Fruit fly (Drosophila melanogaster) whole organism, embryonic: ENCODE measurements around the gene opa.
A peak's percentile ranks its signal among the peaks of the same experiment; 100 is the strongest.

Experiments
- Bgb ChIP-seq: fragments of 200-800 bp; sonication (Bioruptor generic); IDR thresholded peaks from 2 replicates; pipeline ENCODE4 v1.3.6; 2022; ENCODE audit warnings: missing biosample characterization, missing genetic modification characterization; ENCODE audit not compliant: partially characterized antibody
- BtbVII ChIP-seq: fragments of 200-800 bp; sonication (Bioruptor generic); optimal IDR thresholded peaks from 3 replicates; lab custom pipeline; 2017; ENCODE audit warnings: missing biosample characterization, mild to moderate bottlenecking, missing genetic modification characterization
- CG11456 ChIP-seq: fragments of 200-800 bp; sonication (Bioruptor generic); IDR thresholded peaks from 3 replicates; pipeline ENCODE4 v1.3.6; 2022; ENCODE audit warnings: missing biosample characterization, missing genetic modification characterization
- CG13424 ChIP-seq: fragments of 200-800 bp; sonication (Bioruptor generic); optimal IDR thresholded peaks from 2 replicates; lab custom pipeline; 2019; ENCODE audit warnings: missing biosample characterization, mild to moderate bottlenecking, missing genetic modification characterization, moderate library complexity
- CG1602 ChIP-seq: fragments of 200-800 bp; sonication (Bioruptor generic); optimal IDR thresholded peaks from 3 replicates; lab custom pipeline; 2016; ENCODE audit warnings: missing biosample characterization, missing genetic modification characterization
- CG17361 ChIP-seq: fragments of 200-800 bp; sonication (Bioruptor generic); IDR thresholded peaks from 3 replicates; pipeline ENCODE4 v1.3.6; 2022; ENCODE audit warnings: missing biosample characterization, missing genetic modification characterization
- CG17829 ChIP-seq: fragments of 200-800 bp; optimal IDR thresholded peaks from 2 replicates; lab custom pipeline; 2019; ENCODE audit warnings: missing biosample characterization, mild to moderate bottlenecking, missing genetic modification characterization, moderate library complexity
- CG1792 ChIP-seq: fragments of 200-800 bp; sonication (Bioruptor generic); optimal IDR thresholded peaks from 2 replicates; lab custom pipeline; 2016; ENCODE audit warnings: missing biosample characterization, missing genetic modification characterization
- CG18476 ChIP-seq: fragments of 200-800 bp; sonication (Bioruptor generic); optimal IDR thresholded peaks from 2 replicates; lab custom pipeline; 2016; ENCODE audit warnings: missing biosample characterization, mild to moderate bottlenecking, missing genetic modification characterization
- CG31224 ChIP-seq: fragments of 200-800 bp; sonication (Bioruptor generic); IDR thresholded peaks from 2 replicates; pipeline ENCODE4 v1.3.6; 2022; ENCODE audit warnings: missing biosample characterization, missing genetic modification characterization
- CG34376 ChIP-seq: fragments of 200-800 bp; sonication (Bioruptor generic); optimal IDR thresholded peaks from 2 replicates; lab custom pipeline; 2018; ENCODE audit warnings: missing biosample characterization, mild to moderate bottlenecking, missing genetic modification characterization
- CG4328 ChIP-seq: fragments of 200-800 bp; sonication (Bioruptor generic); optimal IDR thresholded peaks from 3 replicates; lab custom pipeline; 2017; ENCODE audit warnings: missing biosample characterization, missing genetic modification reagents, missing genetic modification characterization
- CG7372 ChIP-seq: fragments of 200-800 bp; sonication (Bioruptor generic); IDR thresholded peaks from 2 replicates; pipeline ENCODE4 v1.3.6; 2022; ENCODE audit warnings: missing biosample characterization, missing genetic modification characterization
- CG9437 ChIP-seq: fragments of 200-800 bp; sonication (Bioruptor generic); optimal IDR thresholded peaks from 2 replicates; lab custom pipeline; 2018; ENCODE audit warnings: missing biosample characterization, mild to moderate bottlenecking, missing genetic modification characterization
- CG9876 ChIP-seq: fragments of 200-800 bp; sonication (Bioruptor generic); optimal IDR thresholded peaks from 2 replicates; lab custom pipeline; 2016; ENCODE audit warnings: missing biosample characterization, missing genetic modification characterization
- CkIIα-i1 ChIP-seq: fragments of 200-800 bp; sonication (Bioruptor generic); IDR thresholded peaks from 2 replicates; pipeline ENCODE4 v1.3.6; 2022; ENCODE audit warnings: missing biosample characterization, missing genetic modification characterization
- Dbx ChIP-seq: fragments of 200-800 bp; sonication (Bioruptor generic); IDR thresholded peaks from 3 replicates; pipeline ENCODE4 v1.3.6; 2022; ENCODE audit warnings: missing biosample characterization, missing genetic modification characterization
- Deaf1 ChIP-seq: fragments of 200-800 bp; optimal IDR thresholded peaks from 3 replicates; lab custom pipeline; 2019; ENCODE audit warnings: missing biosample characterization, mild to moderate bottlenecking, missing genetic modification characterization, moderate library complexity
- Dip2 ChIP-seq: fragments of 200-800 bp; sonication (Bioruptor generic); IDR thresholded peaks from 2 replicates; pipeline ENCODE4 v1.3.6; 2022; ENCODE audit warnings: missing biosample characterization, missing genetic modification characterization
- ERR ChIP-seq: fragments of 200-800 bp; sonication (Bioruptor generic); optimal IDR thresholded peaks from 2 replicates; lab custom pipeline; 2016; ENCODE audit warnings: missing biosample characterization, missing genetic modification characterization
- Hsf ChIP-seq: fragments of 200-800 bp; sonication (Bioruptor generic); optimal IDR thresholded peaks from 3 replicates; lab custom pipeline; 2016; ENCODE audit warnings: missing biosample characterization, missing genetic modification characterization
- Lim3 ChIP-seq: fragments of 200-800 bp; sonication (Bioruptor generic); IDR thresholded peaks from 2 replicates; pipeline ENCODE4 v1.3.6; 2022; ENCODE audit warnings: missing biosample characterization, missing genetic modification characterization
- NC2α ChIP-seq: fragments of 200-800 bp; sonication (Bioruptor generic); optimal IDR thresholded peaks from 2 replicates; lab custom pipeline; 2016; ENCODE audit warnings: missing biosample characterization, missing genetic modification characterization
- NfI ChIP-seq: fragments of 200-800 bp; sonication (Bioruptor generic); optimal IDR thresholded peaks from 3 replicates; lab custom pipeline; 2018; ENCODE audit warnings: missing biosample characterization, mild to moderate bottlenecking, missing genetic modification characterization, moderate library complexity
- Pdp1 ChIP-seq, 2 experiments: fragments of 200-800 bp; sonication (Bioruptor generic); optimal IDR thresholded peaks; 3 replicates each; lab custom pipeline; 2016; ENCODE audit warnings: missing biosample characterization in 2 of 2, missing genetic modification characterization in 2 of 2, mild to moderate bottlenecking in 1 of 2, moderate library complexity in 1 of 2
- Sry-β ChIP-seq: fragments of 200-800 bp; sonication (Bioruptor generic); optimal IDR thresholded peaks from 2 replicates; lab custom pipeline; 2018; ENCODE audit warnings: missing biosample characterization, mild to moderate bottlenecking, missing genetic modification characterization, moderate library complexity
- Xbp1 ChIP-seq: fragments of 200-800 bp; sonication (Bioruptor generic); optimal IDR thresholded peaks from 3 replicates; lab custom pipeline; 2016; ENCODE audit warnings: missing biosample characterization, mild to moderate bottlenecking, missing genetic modification characterization
- ac ChIP-seq: fragments of 200-800 bp; sonication (Bioruptor generic); optimal IDR thresholded peaks from 3 replicates; lab custom pipeline; 2017; ENCODE audit warnings: missing biosample characterization, mild to moderate bottlenecking, missing genetic modification characterization
- ato ChIP-seq: fragments of 200-800 bp; sonication (Bioruptor generic); IDR thresholded peaks from 2 replicates; pipeline ENCODE4 v1.3.6; 2022; ENCODE audit warnings: missing biosample characterization, missing genetic modification characterization; ENCODE audit not compliant: partially characterized antibody
- bigmax ChIP-seq: fragments of 200-800 bp; sonication (Bioruptor generic); optimal IDR thresholded peaks from 2 replicates; lab custom pipeline; 2018; ENCODE audit warnings: missing biosample characterization, mild to moderate bottlenecking, missing genetic modification characterization
- chinmo ChIP-seq: fragments of 200-800 bp; sonication (Bioruptor generic); IDR thresholded peaks from 4 replicates; pipeline ENCODE4 v1.3.6; 2022; ENCODE audit warnings: missing biosample characterization, missing genetic modification characterization; ENCODE audit not compliant: partially characterized antibody
- dati ChIP-seq: fragments of 200-800 bp; sonication (Bioruptor generic); IDR thresholded peaks from 2 replicates; pipeline ENCODE4 v1.3.6; 2022; ENCODE audit warnings: missing biosample characterization, missing genetic modification characterization
- emc ChIP-seq: fragments of 200-800 bp; sonication (Bioruptor generic); optimal IDR thresholded peaks from 2 replicates; lab custom pipeline; 2016; ENCODE audit warnings: missing biosample characterization, missing genetic modification characterization
- fd3F ChIP-seq: fragments of 200-800 bp; sonication (Bioruptor generic); optimal IDR thresholded peaks from 2 replicates; lab custom pipeline; 2018; ENCODE audit warnings: missing biosample characterization, mild to moderate bottlenecking, missing genetic modification characterization, moderate library complexity
- grau ChIP-seq: fragments of 200-800 bp; optimal IDR thresholded peaks from 3 replicates; lab custom pipeline; 2019; ENCODE audit warnings: missing biosample characterization, mild to moderate bottlenecking, missing genetic modification characterization, moderate library complexity
- gro ChIP-seq: fragments of 200-800 bp; sonication (Bioruptor generic); optimal IDR thresholded peaks from 2 replicates; lab custom pipeline; 2016; ENCODE audit warnings: missing biosample characterization, missing genetic modification characterization
- knrl ChIP-seq: fragments of 200-800 bp; sonication (Bioruptor generic); IDR thresholded peaks from 3 replicates; pipeline ENCODE4 v1.3.6; 2022; ENCODE audit warnings: missing biosample characterization, missing genetic modification characterization; ENCODE audit not compliant: partially characterized antibody
- lilli ChIP-seq: fragments of 200-800 bp; sonication (Bioruptor generic); optimal IDR thresholded peaks from 3 replicates; lab custom pipeline; 2016; ENCODE audit warnings: missing biosample characterization, missing genetic modification characterization
- lola ChIP-seq, 3 experiments: fragments of >200 bp in 2 of 3; fragments of 200-800 bp in 1 of 3; sonication (Bioruptor generic) in 1 of 3; optimal IDR thresholded peaks; 2 replicates each; lab custom pipeline; 2017 to 2019; ENCODE audit warnings: missing biosample characterization in 3 of 3, missing genetic modification characterization in 3 of 3, mild to moderate bottlenecking in 1 of 3, moderate library complexity in 1 of 3
- mam ChIP-seq: fragments of 200-800 bp; sonication (Bioruptor generic); optimal IDR thresholded peaks from 3 replicates; lab custom pipeline; 2016; ENCODE audit warnings: missing biosample characterization, missing genetic modification characterization
- nerfin-1 ChIP-seq: fragments of 200-800 bp; sonication (Bioruptor generic); optimal IDR thresholded peaks from 3 replicates; lab custom pipeline; 2019; ENCODE audit warnings: missing biosample characterization, mild to moderate bottlenecking, missing genetic modification characterization, moderate library complexity
- odd ChIP-seq: fragments of 200-800 bp; sonication (Bioruptor generic); optimal IDR thresholded peaks from 2 replicates; lab custom pipeline; 2017; ENCODE audit warnings: missing biosample characterization, mild to moderate bottlenecking, missing genetic modification characterization
- org-1 ChIP-seq: fragments of 200-800 bp; sonication (Bioruptor generic); optimal IDR thresholded peaks from 2 replicates; lab custom pipeline; 2017; ENCODE audit warnings: missing biosample characterization, missing genetic modification characterization
- pan ChIP-seq, 4 experiments: fragments of >200 bp in 3 of 4; fragments of 200-800 bp in 1 of 4; sonication (Bioruptor generic) in 1 of 4; optimal IDR thresholded peaks in 3 of 4; IDR thresholded peaks in 1 of 4; 2 replicates each; pipeline versions ENCODE4 v1.3.6 to Lab custom; 2017 to 2022; ENCODE audit warnings: missing biosample characterization in 2 of 4, missing genetic modification characterization in 2 of 4, mixed read lengths in 1 of 4
- pum ChIP-seq: fragments of 200-800 bp; sonication (Bioruptor generic); optimal IDR thresholded peaks from 2 replicates; lab custom pipeline; 2016; ENCODE audit warnings: missing biosample characterization, missing genetic modification characterization
- ranshi ChIP-seq: fragments of 200-800 bp; sonication (Bioruptor generic); IDR thresholded peaks from 2 replicates; pipeline ENCODE4 v1.3.6; 2022; ENCODE audit warnings: missing biosample characterization, missing genetic modification characterization
- sim ChIP-seq: fragments of 200-800 bp; sonication (Bioruptor generic); IDR thresholded peaks from 2 replicates; pipeline ENCODE4 v1.3.6; 2022; ENCODE audit warnings: missing biosample characterization, missing genetic modification characterization
- vvl ChIP-seq: fragments of 200-800 bp; sonication (Bioruptor generic); IDR thresholded peaks from 2 replicates; pipeline ENCODE4 v1.3.6; 2022; ENCODE audit warnings: missing biosample characterization, missing genetic modification characterization

Gene opa

dm6 chr3R:4886086-4886812, 33.6 kb downstream of the opa start (continued):
- TF ChIP-seq BtbVII (GFP tag; lab: Kevin White, UChicago) (no peak), odd (GFP tag; lab: Kevin White, UChicago) (peak; percentile 38), Pdp1 (GFP tag; optimal IDR thresholded peaks at IDR 0.05; lab: Kevin White, UChicago) (peak; percentile 44 to 70), Dip2 (GFP tag; lab: Robert Waterston, UW) (no peak), CG9876 (GFP tag; lab: Kevin White, UChicago) (peak; percentile 22), CG9437 (GFP tag; lab: Kevin White, UChicago) (peak; percentile 27), NfI (GFP tag; lab: Kevin White, UChicago) (peak; percentile 38), CG31224 (GFP tag; lab: Robert Waterston, UW) (no peak), Hsf (GFP tag; lab: Kevin White, UChicago) (peak; percentile 51), ac (GFP tag; lab: Kevin White, UChicago) (peak; percentile 55), org-1 (GFP tag; lab: Kevin White, UChicago) (peak; percentile 25), grau (peak; percentile 68), CG17829 (peak; percentile 81), bigmax (no peak), emc (no peak), CG11456 (GFP tag; lab: Robert Waterston, UW) (peak; percentile 56; the same call in 1 of the 3 replicates), ERR (GFP tag; lab: Kevin White, UChicago) (no peak), pum (GFP tag; lab: Kevin White, UChicago) (peak; percentile 68), CG18476 (GFP tag; lab: Kevin White, UChicago) (peak; percentile 32), vvl (GFP tag; lab: Robert Waterston, UW) (peak; percentile 77), pan (optimal IDR thresholded peaks at IDR 0.05; lab: Kevin White, UChicago) (no peak), pan (GFP tag; optimal IDR thresholded peaks at IDR 0.05 in 1 of 2, IDR thresholded peaks at IDR 0.05 in 1 of 2) (peak in 1 of 2 experiments; percentile 67), nerfin-1 (tag; lab: Kevin White, UChicago) (peak; percentile 57), NC2α (peak; percentile 23), Xbp1 (GFP tag; lab: Kevin White, UChicago) (peak; percentile 77), CG17361 (GFP tag; lab: Robert Waterston, UW) (peak; percentile 79), CG7372 (GFP tag; lab: Robert Waterston, UW) (no peak), Bgb (no peak), sim (0 out of 2 replicates have a peak, but pooled peaks have one; percentile 44), ato (no peak), knrl (GFP tag; lab: Robert Waterston, UW) (no peak), dati (GFP tag; lab: Robert Waterston, UW) (peak; percentile 46; the same call in 1 of the 2 replicates), gro (GFP tag; lab: Kevin White, UChicago) (no peak), lola (GFP tag; optimal IDR thresholded peaks at IDR 0.05; lab: Kevin White, UChicago) (peak in 1 of 3 experiments; percentile 83), CkIIα-i1 (no peak), Lim3 (no peak), mam (GFP tag; lab: Kevin White, UChicago) (peak; percentile 41), CG13424 (peak; percentile 63), Dbx (GFP tag; lab: Robert Waterston, UW) (no peak), Deaf1 (tag; lab: Kevin White, UChicago) (peak; percentile 21), chinmo (GFP tag; lab: Robert Waterston, UW) (no peak), CG34376 (GFP tag; lab: Kevin White, UChicago) (no peak), Sry-β (GFP tag; lab: Kevin White, UChicago) (no peak), lilli (GFP tag; lab: Kevin White, UChicago) (peak; percentile 65), fd3F (GFP tag; lab: Kevin White, UChicago) (no peak), CG1602 (peak; percentile 52), ranshi (GFP tag; lab: Robert Waterston, UW) (peak; percentile 46; the same call in 1 of the 2 replicates), CG1792 (GFP tag; lab: Kevin White, UChicago) (peak; percentile 66), CG4328 (GFP tag; lab: Kevin White, UChicago) (no peak)
